Fruit fly (Drosophila melanogaster): Measurements from ENCODE around the gene Uros1.

dm6 chrX:8867481-8867880 lies 32.6 kb downstream of the Uros1 start:
- TF ChIP-seq Sin3A (optimal IDR thresholded peaks at IDR 0.05) (no peak), psq (optimal IDR thresholded peaks at IDR 0.05) (no peak)
